Worm (Caenorhabditis elegans): ENCODE data around the gene vkmt-1.

vkmt-1 gene

ce11 chrIV:12311597-12311996, 33.1 kb downstream of the vkmt-1 start, which contains the start of gene oac-58:
oac-58 (minus strand) TSS chrIV:12311697.
- TF ChIP-seq snpc-4 (tag; optimal IDR thresholded peaks at IDR 0.05) (no peak), vab-7 (GFP tag; IDR thresholded peaks at IDR 0.05) (no peak), F44E2.7 (GFP tag; IDR thresholded peaks at IDR 0.05) (no peak), snpc-1.2 (GFP tag; IDR thresholded peaks at IDR 0.05) (no peak), nhr-41 (GFP tag; IDR thresholded peaks at IDR 0.05) (no peak), ZK337.2 (GFP tag; IDR thresholded peaks at IDR 0.05) (no peak), R02D3.7 (tag; optimal IDR thresholded peaks at IDR 0.05) (no peak), php-3 (GFP tag; IDR thresholded peaks at IDR 0.05) (no peak), nhr-237 (tag; optimal IDR thresholded peaks at IDR 0.05) (no peak), ZK546.5 (tag; optimal IDR thresholded peaks at IDR 0.05) (no peak), egl-27 (tag; optimal IDR thresholded peaks at IDR 0.05) (no peak), skn-1 (tag; optimal IDR thresholded peaks at IDR 0.05) (no peak), duxl-1 (tag; optimal IDR thresholded peaks at IDR 0.05; ENCODE audit: poor library complexity) (no peak)

ce11 chrIV:12326932-12327331, 48.4 kb downstream of the vkmt-1 start, which contains the start of gene F19B6.3:
F19B6.3 (plus strand) TSS chrIV:12327232.
- TF ChIP-seq egl-43 (GFP tag; IDR thresholded peaks at IDR 0.05): 0 out of 2 replicates have a peak, but pooled peaks have one; percentile 9

Measured in whole organism, L4 larva.